Worm (Caenorhabditis elegans) whole organism, young adult: ENCODE data around the gene ptr-24.

ENCODE experiments used
- B0019.2 ChIP-seq: fragments of 200-800 bp; sonication (Bioruptor generic); conservative IDR thresholded peaks from 2 replicates; pipeline ENCODE4 v1.3.6; 2022; ENCODE audit warnings: missing genetic modification reagents, missing genetic modification characterization, missing compliant biosample characterization
- D2030.7 ChIP-seq: fragments of 200-800 bp; sonication (Bioruptor generic); IDR thresholded peaks from 2 replicates; pipeline ENCODE4 v1.3.6; 2022; ENCODE audit warnings: missing genetic modification reagents, missing genetic modification characterization, missing compliant biosample characterization
- F10E7.11 ChIP-seq: sonication (generic microtip); optimal IDR thresholded peaks from 2 replicates; lab custom pipeline; 2017; ENCODE audit warnings: mild to moderate bottlenecking, missing genetic modification characterization, moderate library complexity, missing compliant biosample characterization
- F22D6.2 ChIP-seq: sonication (generic microtip); optimal IDR thresholded peaks from 2 replicates; lab custom pipeline; 2016; ENCODE audit warnings: mild to moderate bottlenecking, missing genetic modification characterization, missing compliant biosample characterization
- F33H1.4 ChIP-seq: fragments of 200-800 bp; sonication (Bioruptor generic); IDR thresholded peaks from 2 replicates; pipeline ENCODE4 v1.3.6; 2022; ENCODE audit warnings: missing genetic modification reagents, missing genetic modification characterization, missing compliant biosample characterization
- F37B4.10 ChIP-seq: fragments of 200-800 bp; sonication (Bioruptor generic); IDR thresholded peaks from 2 replicates; pipeline ENCODE4 v1.3.6; 2022; ENCODE audit warnings: missing genetic modification characterization, missing compliant biosample characterization
- F57C9.4 ChIP-seq: sonication (generic microtip); optimal IDR thresholded peaks from 2 replicates; lab custom pipeline; 2017; ENCODE audit warnings: mild to moderate bottlenecking, missing genetic modification characterization, missing compliant biosample characterization
- K12H6.12 ChIP-seq: fragments of 200-800 bp; sonication (Bioruptor generic); optimal IDR thresholded peaks from 2 replicates; lab custom pipeline; 2018; ENCODE audit warnings: mild to moderate bottlenecking, missing genetic modification characterization, missing compliant biosample characterization
- T07F8.4 ChIP-seq: sonication (generic microtip); optimal IDR thresholded peaks from 2 replicates; lab custom pipeline; 2016; ENCODE audit warnings: mild to moderate bottlenecking, missing genetic modification characterization, moderate library complexity, missing compliant biosample characterization
- T26A5.8 ChIP-seq: sonication (generic microtip); optimal IDR thresholded peaks from 2 replicates; lab custom pipeline; 2016; ENCODE audit warnings: missing genetic modification characterization, missing compliant biosample characterization
- Y56A3A.18 ChIP-seq: fragments of 200-800 bp; sonication (Bioruptor generic); IDR thresholded peaks from 2 replicates; pipeline ENCODE4 v1.3.6; 2022; ENCODE audit warnings: missing genetic modification reagents, missing genetic modification characterization, missing compliant biosample characterization
- Y95B8A.8 ChIP-seq: fragments of 200-800 bp; sonication (Bioruptor generic); IDR thresholded peaks from 2 replicates; pipeline ENCODE4 v1.3.6; 2022; ENCODE audit warnings: missing genetic modification reagents, missing genetic modification characterization, missing compliant biosample characterization
- akir-1 ChIP-seq: fragments of 200-800 bp; sonication (Bioruptor generic); optimal IDR thresholded peaks from 2 replicates; lab custom pipeline; 2018; ENCODE audit warnings: mild to moderate bottlenecking, missing genetic modification characterization, moderate library complexity, missing compliant biosample characterization
- athp-1 ChIP-seq: sonication (generic microtip); optimal IDR thresholded peaks from 2 replicates; lab custom pipeline; 2017; ENCODE audit warnings: mild to moderate bottlenecking, missing genetic modification characterization, missing compliant biosample characterization
- attf-5 ChIP-seq: fragments of 200-800 bp; sonication (Bioruptor generic); optimal IDR thresholded peaks from 2 replicates; lab custom pipeline; 2018; ENCODE audit warnings: mild to moderate bottlenecking, missing genetic modification characterization, missing compliant biosample characterization
- ccch-3 ChIP-seq: fragments of 200-800 bp; sonication (Bioruptor generic); optimal IDR thresholded peaks from 2 replicates; lab custom pipeline; 2018; ENCODE audit warnings: mild to moderate bottlenecking, missing genetic modification characterization, missing compliant biosample characterization
- ceh-27 ChIP-seq: fragments of 200-800 bp; sonication (Bioruptor generic); optimal IDR thresholded peaks from 2 replicates; lab custom pipeline; 2018; ENCODE audit warnings: mild to moderate bottlenecking, missing genetic modification characterization, moderate library complexity, missing compliant biosample characterization
- ceh-40 ChIP-seq: fragments of 200-800 bp; sonication (Bioruptor generic); IDR thresholded peaks from 2 replicates; pipeline ENCODE4 v1.3.6; 2022; ENCODE audit warnings: missing genetic modification characterization, missing compliant biosample characterization
- ceh-91 ChIP-seq: fragments of 200-800 bp; sonication (Bioruptor generic); IDR thresholded peaks from 2 replicates; pipeline ENCODE4 v1.3.6; 2022; ENCODE audit warnings: missing genetic modification reagents, missing genetic modification characterization, missing compliant biosample characterization
- efl-1 ChIP-seq: fragments of 150-350 bp; optimal IDR thresholded peaks from 2 replicates; lab custom pipeline; 2014; ENCODE audit warnings: missing biosample characterization, missing genetic modification reagents, missing genetic modification characterization
- egl-18 ChIP-seq: fragments of 200-800 bp; sonication (Bioruptor generic); IDR thresholded peaks from 2 replicates; pipeline ENCODE4 v1.3.6; 2022; ENCODE audit warnings: missing genetic modification reagents, missing genetic modification characterization, missing compliant biosample characterization
- lin-40 ChIP-seq: sonication (generic microtip); optimal IDR thresholded peaks from 2 replicates; lab custom pipeline; 2016; ENCODE audit warnings: missing genetic modification characterization, mild to moderate bottlenecking, missing compliant biosample characterization, missing genotype, missing genetic modification reagents
- lin-54 ChIP-seq: fragments of 200-800 bp; sonication (Bioruptor generic); optimal IDR thresholded peaks from 2 replicates; lab custom pipeline; 2018; ENCODE audit warnings: mild to moderate bottlenecking, missing genetic modification characterization, missing compliant biosample characterization
- lsl-1 ChIP-seq: fragments of 200-800 bp; sonication (Bioruptor generic); optimal IDR thresholded peaks from 2 replicates; lab custom pipeline; 2018; ENCODE audit warnings: mild to moderate bottlenecking, missing genetic modification characterization, moderate library complexity, missing compliant biosample characterization
- madf-6 ChIP-seq: fragments of 200-800 bp; sonication (Bioruptor generic); IDR thresholded peaks from 2 replicates; pipeline ENCODE4 v1.3.6; 2022; ENCODE audit warnings: missing genetic modification reagents, missing genetic modification characterization, missing compliant biosample characterization
- mel-28 ChIP-seq: sonication (generic microtip); optimal IDR thresholded peaks from 2 replicates; lab custom pipeline; 2016; ENCODE audit warnings: borderline replicate concordance, mild to moderate bottlenecking, missing genetic modification characterization, missing compliant biosample characterization
- mxl-1 ChIP-seq: sonication (generic microtip); optimal IDR thresholded peaks from 2 replicates; lab custom pipeline; 2016; ENCODE audit warnings: missing genetic modification characterization, missing compliant biosample characterization
- nfya-1 ChIP-seq: sonication (generic microtip); optimal IDR thresholded peaks from 2 replicates; lab custom pipeline; 2017; ENCODE audit warnings: antibody characterized with exemption, missing compliant biosample characterization, missing genetic modification characterization, borderline replicate concordance; ENCODE audit not compliant: insufficient read depth
- nfya-2 ChIP-seq: fragments of 200-800 bp; sonication (Bioruptor generic); IDR thresholded peaks from 2 replicates; pipeline ENCODE4 v1.3.6; 2022; ENCODE audit warnings: missing genetic modification reagents, missing genetic modification characterization, missing compliant biosample characterization
- nhr-27 ChIP-seq: fragments of 200-800 bp; sonication (Bioruptor generic); optimal IDR thresholded peaks from 2 replicates; lab custom pipeline; 2018; ENCODE audit warnings: mild to moderate bottlenecking, missing genetic modification characterization, moderate library complexity, missing compliant biosample characterization
- nhr-80 ChIP-seq: sonication (generic microtip); optimal IDR thresholded peaks from 2 replicates; lab custom pipeline; 2016; ENCODE audit warnings: missing genetic modification characterization, missing compliant biosample characterization
- pha-4 ChIP-seq: fragments of 150-350 bp; sonication (generic microtip); optimal IDR thresholded peaks from 2 replicates; lab custom pipeline; 2014; ENCODE audit warnings: missing biosample characterization, missing genetic modification reagents, missing genetic modification characterization
- snpc-1.1 ChIP-seq: sonication (generic microtip); optimal IDR thresholded peaks from 2 replicates; lab custom pipeline; 2017; ENCODE audit warnings: missing genetic modification characterization, mild to moderate bottlenecking, missing compliant biosample characterization, antibody characterized with exemption, moderate library complexity, missing genotype, missing genetic modification reagents; ENCODE audit not compliant: insufficient read depth
- snpc-4 ChIP-seq, 5 experiments: fragments of 150-350 bp in 1 of 5; sonication (generic microtip) in 4 of 5; optimal IDR thresholded peaks; 2 replicates each; lab custom pipeline; 2014 to 2018; ENCODE audit warnings: missing genetic modification characterization in 5 of 5, missing biosample characterization in 3 of 5, antibody characterized with exemption in 2 of 5, mild to moderate bottlenecking in 2 of 5, missing compliant biosample characterization in 2 of 5, missing genotype in 2 of 5, moderate library complexity in 2 of 5, missing genetic modification reagents in 1 of 5
- sptf-2 ChIP-seq: fragments of 200-800 bp; sonication (Bioruptor generic); optimal IDR thresholded peaks from 2 replicates; lab custom pipeline; 2018; ENCODE audit warnings: mild to moderate bottlenecking, missing genetic modification characterization, missing compliant biosample characterization
- tlf-1 ChIP-seq: fragments of 200-800 bp; sonication (Bioruptor generic); optimal IDR thresholded peaks from 2 replicates; lab custom pipeline; 2018; ENCODE audit warnings: mild to moderate bottlenecking, missing genetic modification characterization, missing compliant biosample characterization
- ztf-25 ChIP-seq: fragments of 200-800 bp; sonication (Bioruptor generic); IDR thresholded peaks from 2 replicates; pipeline ENCODE4 v1.3.6; 2022; ENCODE audit warnings: missing genetic modification reagents, missing genetic modification characterization, missing compliant biosample characterization

Gene ptr-24

DNA sequence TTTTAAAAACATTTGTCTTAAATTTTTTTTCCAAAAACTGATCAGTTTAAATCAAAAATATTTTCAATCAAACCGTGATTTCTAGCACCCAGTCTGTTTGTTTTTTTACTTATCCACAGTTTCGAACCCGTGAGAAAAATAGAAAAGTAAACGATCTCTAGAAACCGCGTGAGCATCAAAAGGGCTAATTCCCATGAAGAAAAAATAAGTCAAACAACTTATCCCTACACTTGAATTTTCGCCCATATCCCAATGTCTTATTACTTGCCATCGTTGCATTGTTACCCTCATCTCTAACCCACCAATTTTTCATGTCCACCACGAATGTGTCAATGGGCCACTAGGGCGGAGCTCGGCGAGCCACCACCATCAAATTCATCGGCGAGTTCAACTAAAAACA is at the start of gene ptr-24:
Gene ptr-24, plus strand, starts transcription at position 301 of the 400 bp plus-strand sequence.
- TF ChIP-seq F33H1.4 (GFP tag; lab: Robert Waterston, UW) (no peak), mel-28 (tag; lab: Kevin White, UChicago) (no peak), F22D6.2 (tag; lab: Kevin White, UChicago) (no peak), F37B4.10 (no peak), akir-1 (GFP tag; lab: Kevin White, UChicago) (no peak), pha-4 (tag; lab: Kevin White, UChicago) (no peak), T07F8.4 (tag; lab: Kevin White, UChicago) (no peak), ceh-40 (GFP tag; lab: Robert Waterston, UW) (no peak), lsl-1 (no peak), nfya-2 (no peak), ccch-3 (GFP tag; lab: Kevin White, UChicago) (no peak), ceh-91 (no peak), snpc-4 (GFP tag; optimal IDR thresholded peaks at IDR 0.05; lab: Kevin White, UChicago) (no peak), snpc-4 (tag; optimal IDR thresholded peaks at IDR 0.05; lab: Kevin White, UChicago) (no peak), attf-5 (GFP tag; lab: Kevin White, UChicago) (no peak), F57C9.4 (tag; lab: Kevin White, UChicago) (no peak)
- TF ChIP-seq, all 124 proteins: peak for 0

DNA sequence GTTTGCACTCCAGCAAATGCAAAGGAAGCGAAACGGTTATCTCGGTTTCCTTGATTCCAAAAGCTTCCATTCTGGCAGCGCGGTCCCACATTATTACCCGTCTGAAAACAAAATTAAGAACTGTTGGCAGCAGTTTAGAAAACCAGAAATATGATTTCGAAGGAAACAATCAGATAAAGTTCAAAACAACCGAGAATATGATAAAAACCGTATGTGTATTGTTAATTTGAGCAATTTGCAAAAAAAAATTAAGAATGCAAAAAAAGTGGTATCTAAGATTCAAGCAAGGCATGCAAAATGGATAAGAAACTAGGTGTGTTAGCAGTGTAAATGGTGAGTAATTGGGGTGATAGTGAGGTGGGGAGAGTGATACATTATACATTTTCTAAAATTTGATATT is 49.1 kb upstream of the ptr-24 start, which contains the start of gene R04D3.4:
Gene R04D3.4, minus strand, starts transcription at position 101 of the 400 bp plus-strand sequence.
- no peak for TF ChIP-seq nfya-1
- no peak for TF ChIP-seq nhr-27 (tag; lab: Kevin White, UChicago)
- TF ChIP-seq T26A5.8: no peak
- TF ChIP-seq snpc-1.1 (tag; lab: Kevin White, UChicago): no peak
- no peak for TF ChIP-seq nhr-80 (tag; lab: Kevin White, UChicago)
- TF ChIP-seq Y95B8A.8 (GFP tag; lab: Robert Waterston, UW): no peak
- TF ChIP-seq sptf-2 (GFP tag; lab: Kevin White, UChicago): no peak
- no peak for TF ChIP-seq ztf-25 (GFP tag; lab: Robert Waterston, UW)
- no peak for TF ChIP-seq ccch-3 (GFP tag; lab: Kevin White, UChicago)
- no peak for TF ChIP-seq F10E7.11 (tag; lab: Kevin White, UChicago)
- no peak for TF ChIP-seq B0019.2 (GFP tag; lab: Robert Waterston, UW)
- no peak for TF ChIP-seq F37B4.10
- TF ChIP-seq K12H6.12 (tag; lab: Kevin White, UChicago): no peak
- no peak for TF ChIP-seq egl-18

DNA sequence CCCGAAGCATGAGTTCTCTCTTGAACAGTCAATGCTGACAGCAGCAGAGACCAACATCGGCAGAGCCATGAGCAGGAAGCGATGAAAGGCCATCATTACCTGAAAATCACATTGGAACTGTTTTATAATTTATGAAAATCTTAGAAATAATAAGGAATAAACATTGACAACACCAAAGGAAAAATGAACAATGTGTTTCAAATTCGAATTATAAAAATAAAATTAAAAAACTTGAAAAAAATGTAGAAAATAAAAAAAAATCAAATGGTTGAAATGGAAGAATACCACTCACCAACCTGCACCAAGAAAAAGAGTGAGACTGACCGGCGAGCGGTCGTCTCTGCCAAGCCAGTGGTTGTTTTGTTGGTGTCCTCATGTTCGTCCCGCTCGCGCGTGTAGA is 47.3 kb upstream of the ptr-24 start, which contains the start of gene R04D3.3:
Gene R04D3.3, minus strand, starts transcription at position 101 of the 400 bp plus-strand sequence.
- TF ChIP-seq lin-40: no peak
- TF ChIP-seq D2030.7 (GFP tag; lab: Robert Waterston, UW): 0 out of 2 replicates have a peak, but pooled peaks have one; percentile 22
- TF ChIP-seq ceh-91: no peak
- TF ChIP-seq efl-1 (GFP tag; lab: Kevin White, UChicago): peak; percentile 61
- TF ChIP-seq madf-6 (GFP tag; lab: Robert Waterston, UW): no peak; the same call in 1 of the 2 replicates
- no peak for TF ChIP-seq lin-54
- TF ChIP-seq ceh-27 (GFP tag; lab: Kevin White, UChicago): no peak
- TF ChIP-seq mxl-1 (tag; lab: Kevin White, UChicago): no peak
- no peak for TF ChIP-seq B0019.2 (GFP tag; lab: Robert Waterston, UW)
- no peak for TF ChIP-seq K12H6.12 (tag; lab: Kevin White, UChicago)
- TF ChIP-seq tlf-1 (GFP tag; lab: Kevin White, UChicago): no peak
- no peak for TF ChIP-seq Y56A3A.18
- TF ChIP-seq pha-4 (tag; lab: Kevin White, UChicago): no peak
- no peak for TF ChIP-seq athp-1 (tag; lab: Kevin White, UChicago)
